Worm (Caenorhabditis elegans) whole organism, L3 larva: Measurements from ENCODE around the gene Y4C6B.1.

Experiments used
- ceh-16 ChIP-seq: sonication (generic microtip); optimal IDR thresholded peaks from 2 replicates; lab custom pipeline; 2017; ENCODE audit warnings: missing biosample characterization, missing genetic modification characterization
- elt-2 ChIP-seq: sonication (generic microtip); optimal IDR thresholded peaks from 2 replicates; lab custom pipeline; 2016; ENCODE audit warnings: missing genetic modification reagents, mild to moderate bottlenecking, missing genetic modification characterization, missing compliant biosample characterization
- elt-3 ChIP-seq, 3 experiments: fragments of 150-350 bp in 1 of 3; sonication (generic microtip) in 2 of 3; optimal IDR thresholded peaks; 2 replicates in 2 of 3; 4 replicates in 1 of 3; lab custom pipeline; 2014 to 2017; ENCODE audit warnings: missing biosample characterization in 3 of 3, missing genetic modification characterization in 3 of 3
- fkh-10 ChIP-seq: sonication (generic microtip); optimal IDR thresholded peaks from 2 replicates; lab custom pipeline; 2017; ENCODE audit warnings: missing biosample characterization, missing genetic modification reagents, missing genetic modification characterization
- nfya-1 ChIP-seq: sonication (generic microtip); optimal IDR thresholded peaks from 2 replicates; lab custom pipeline; 2017; ENCODE audit warnings: missing genetic modification characterization, mild to moderate bottlenecking, missing compliant biosample characterization, antibody characterized with exemption, moderate library complexity; ENCODE audit not compliant: insufficient read depth
- nhr-11 ChIP-seq: fragments of 150-350 bp; optimal IDR thresholded peaks from 2 replicates; lab custom pipeline; 2014; ENCODE audit warnings: missing biosample characterization, missing genetic modification characterization
- nhr-237 ChIP-seq: fragments of 150-350 bp; optimal IDR thresholded peaks from 2 replicates; lab custom pipeline; 2014; ENCODE audit warnings: missing biosample characterization, missing genetic modification characterization
- nhr-25 ChIP-seq: sonication (generic microtip); optimal IDR thresholded peaks from 2 replicates; lab custom pipeline; 2017; ENCODE audit warnings: missing biosample characterization, missing genetic modification characterization
- nhr-67 ChIP-seq: fragments of 150-350 bp; optimal IDR thresholded peaks from 2 replicates; lab custom pipeline; 2014; ENCODE audit warnings: missing biosample characterization, missing genetic modification characterization
- pqm-1 ChIP-seq: fragments of 150-350 bp; optimal IDR thresholded peaks from 2 replicates; lab custom pipeline; 2017; ENCODE audit warnings: missing biosample characterization, missing genetic modification characterization, inconsistent platforms
- snpc-4 ChIP-seq: fragments of 150-350 bp; optimal IDR thresholded peaks from 2 replicates; lab custom pipeline; 2014; ENCODE audit warnings: missing biosample characterization, missing genetic modification characterization
- unc-39 ChIP-seq: sonication (generic microtip); optimal IDR thresholded peaks from 4 replicates; lab custom pipeline; 2017; ENCODE audit warnings: missing biosample characterization, missing genetic modification characterization

ce11 chrIV:5318835-5319303, 35.4 kb upstream of the Y4C6B.1 start, which contains the start of gene slc-46A:
- TF ChIP-seq fkh-10 (GFP tag; lab: Kevin White, UChicago) (no peak), nfya-1 (peak; percentile 13), nhr-25 (tag; lab: Kevin White, UChicago) (no peak), nhr-237 (tag; lab: Kevin White, UChicago) (no peak), nhr-67 (tag; lab: Kevin White, UChicago) (no peak), ceh-16 (no peak), unc-39 (tag; lab: Kevin White, UChicago) (no peak), elt-2 (tag; lab: Kevin White, UChicago) (peak; percentile 50), pqm-1 (no peak), elt-3 (tag; optimal IDR thresholded peaks at IDR 0.05; lab: Kevin White, UChicago) (no peak), nhr-11 (tag; lab: Kevin White, UChicago) (no peak), snpc-4 (peak; percentile 48)
